Fruit fly (Drosophila melanogaster): Measurements from ENCODE around the gene Atac3.

Atac3 gene

DNA sequence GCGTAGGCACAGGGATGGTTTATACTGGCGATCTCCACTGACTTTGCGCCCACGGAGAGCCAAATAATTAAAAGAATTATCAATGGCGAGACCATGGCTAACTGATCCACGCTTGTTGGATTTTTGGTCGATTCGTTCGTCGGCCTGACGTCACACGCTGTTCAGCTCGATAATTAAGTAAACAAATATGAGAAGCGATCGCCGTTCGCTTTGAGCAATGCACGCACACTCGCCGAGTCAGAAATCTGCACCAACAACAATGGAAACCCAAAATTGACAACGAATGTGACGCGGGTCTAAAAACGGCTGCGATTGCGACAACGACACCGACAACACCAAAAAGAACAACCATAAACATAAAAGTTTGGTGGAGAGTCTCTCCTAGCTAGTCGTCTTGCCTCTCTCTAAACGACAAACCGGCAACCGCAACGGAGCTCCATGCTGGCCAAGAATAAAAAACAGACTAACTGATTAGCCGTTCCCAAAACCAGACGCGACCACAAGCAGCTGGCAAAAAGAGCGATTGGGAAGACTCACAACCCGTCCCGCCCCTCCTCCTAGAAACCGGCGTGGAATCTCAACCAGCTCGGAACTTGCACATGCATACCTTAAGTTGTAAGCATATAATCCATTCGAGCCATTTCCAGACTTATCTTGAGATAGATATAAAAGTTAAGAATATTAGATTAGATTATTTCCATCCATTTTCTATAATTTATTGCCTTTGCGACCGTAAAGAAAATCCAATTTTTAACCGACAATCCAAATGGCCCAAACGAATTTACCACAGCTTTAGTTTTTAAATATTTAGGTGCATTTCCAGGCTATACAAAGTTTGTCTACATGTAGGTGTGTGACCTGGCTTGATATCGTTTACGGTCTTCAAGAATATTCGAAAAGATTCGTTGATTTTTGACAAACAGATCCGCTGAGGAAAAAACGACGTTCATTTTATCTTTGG lies 4.3 kb upstream of the Atac3 start, which contains the start of gene mthl9 (continued):
- TF ChIP-seq E2f1 (GFP tag; IDR thresholded peaks at IDR 0.05) (no peak), run (tag; optimal IDR thresholded peaks at IDR 0.05) (peak; percentile 71), CG6854 (GFP tag; optimal IDR thresholded peaks at IDR 0.05) (no peak), CG8359 (GFP tag; optimal IDR thresholded peaks at IDR 0.05; ENCODE audit: borderline replicate concordance) (no peak), CG7745 (tag; optimal IDR thresholded peaks at IDR 0.05) (no peak), CG1233 (GFP tag; optimal IDR thresholded peaks at IDR 0.05) (no peak), Oli (tag; optimal IDR thresholded peaks at IDR 0.05) (no peak), CG14667 (GFP tag; IDR thresholded peaks at IDR 0.05) (no peak), TFAM (GFP tag; optimal IDR thresholded peaks at IDR 0.05) (no peak), pita (GFP tag; optimal IDR thresholded peaks at IDR 0.05) (peak; percentile 64), dmrt99B (tag; optimal IDR thresholded peaks at IDR 0.05) (no peak), CG16815 (GFP tag; optimal IDR thresholded peaks at IDR 0.05) (no peak), CG12391 (tag; optimal IDR thresholded peaks at IDR 0.05) (no peak), slp2 (GFP tag; optimal IDR thresholded peaks at IDR 0.05) (no peak), dpn (GFP tag; optimal IDR thresholded peaks at IDR 0.05) (no peak), sens (GFP tag) (no peak), gro (GFP tag; optimal IDR thresholded peaks at IDR 0.05) (no peak), tll (GFP tag; optimal IDR thresholded peaks at IDR 0.05) (no peak), CG10366 (GFP tag; IDR thresholded peaks at IDR 0.05) (no peak), Sox100B (GFP tag; optimal IDR thresholded peaks at IDR 0.05) (no peak), CG7357 (GFP tag; IDR thresholded peaks at IDR 0.05) (no peak), btn (GFP tag; optimal IDR thresholded peaks at IDR 0.05) (no peak), Dref (GFP tag; IDR thresholded peaks at IDR 0.05) (no peak), CG3163 (GFP tag; optimal IDR thresholded peaks at IDR 0.05) (no peak), Nf-YA (GFP tag; IDR thresholded peaks at IDR 0.05) (no peak), Ets97D (GFP tag; optimal IDR thresholded peaks at IDR 0.05) (peak; percentile 1), Jarid2 (GFP tag; optimal IDR thresholded peaks at IDR 0.05) (peak; percentile 60), CG10654 (GFP tag; optimal IDR thresholded peaks at IDR 0.05) (no peak), hb (GFP tag; IDR thresholded peaks at IDR 0.05; ENCODE audit: partially characterized antibody) (no peak), NK7.1 (GFP tag; optimal IDR thresholded peaks at IDR 0.05) (no peak), CG15073 (GFP tag; optimal IDR thresholded peaks at IDR 0.05) (no peak), p53 (GFP tag; optimal IDR thresholded peaks at IDR 0.05) (no peak), pan (optimal IDR thresholded peaks at IDR 0.05) (no peak), pan (GFP tag; optimal IDR thresholded peaks at IDR 0.05 in 1 of 2, IDR thresholded peaks at IDR 0.05 in 1 of 2) (no peak), sna (GFP tag; IDR thresholded peaks at IDR 0.05; ENCODE audit: partially characterized antibody) (0 out of 2 replicates have a peak, but pooled peaks have one; percentile 35), gcm2 (GFP tag; optimal IDR thresholded peaks at IDR 0.05) (no peak), MTF-1 (GFP tag; optimal IDR thresholded peaks at IDR 0.05; ENCODE audit: borderline replicate concordance) (peak; percentile 6), Bteb2 (GFP tag; optimal IDR thresholded peaks at IDR 0.05) (no peak), ap (GFP tag; IDR thresholded peaks at IDR 0.05) (no peak), Tbp (GFP tag; optimal IDR thresholded peaks at IDR 0.05) (no peak), CG2129 (GFP tag; IDR thresholded peaks at IDR 0.05; ENCODE audit: partially characterized antibody) (no peak), oc (tag; optimal IDR thresholded peaks at IDR 0.05) (no peak), CG3838 (GFP tag; optimal IDR thresholded peaks at IDR 0.05) (no peak), CG1603 (tag; optimal IDR thresholded peaks at IDR 0.05) (no peak), CG10959 (GFP tag; IDR thresholded peaks at IDR 0.05) (no peak), Dll (GFP tag; IDR thresholded peaks at IDR 0.05; ENCODE audit: partially characterized antibody) (no peak), CG4404 (GFP tag; IDR thresholded peaks at IDR 0.05) (no peak), sob (GFP tag; IDR thresholded peaks at IDR 0.05) (no peak; the same call in 1 of the 2 replicates), Doc3 (GFP tag; IDR thresholded peaks at IDR 0.05; ENCODE audit: partially characterized antibody) (no peak)
